Worm (Caenorhabditis elegans) whole organism, young adult: ENCODE data around the gene T26C12.2.

Experiments
- B0019.2 ChIP-seq: fragments of 200-800 bp; sonication (Bioruptor generic); conservative IDR thresholded peaks from 2 replicates; pipeline ENCODE4 v1.3.6; 2022; ENCODE audit warnings: missing genetic modification reagents, missing genetic modification characterization, missing compliant biosample characterization
- B0261.1 ChIP-seq: sonication (generic microtip); optimal IDR thresholded peaks from 2 replicates; lab custom pipeline; 2016; ENCODE audit warnings: mild to moderate bottlenecking, missing genetic modification characterization, moderate library complexity, missing compliant biosample characterization
- D2030.7 ChIP-seq: fragments of 200-800 bp; sonication (Bioruptor generic); IDR thresholded peaks from 2 replicates; pipeline ENCODE4 v1.3.6; 2022; ENCODE audit warnings: missing genetic modification reagents, missing genetic modification characterization, missing compliant biosample characterization
- F37B4.10 ChIP-seq: fragments of 200-800 bp; sonication (Bioruptor generic); IDR thresholded peaks from 2 replicates; pipeline ENCODE4 v1.3.6; 2022; ENCODE audit warnings: missing genetic modification characterization, missing compliant biosample characterization
- F39B2.1 ChIP-seq: fragments of 200-800 bp; sonication (Bioruptor generic); IDR thresholded peaks from 2 replicates; pipeline ENCODE4 v1.3.6; 2022; ENCODE audit warnings: missing genetic modification reagents, missing genetic modification characterization, missing compliant biosample characterization
- F49E8.2 ChIP-seq: sonication (generic microtip); optimal IDR thresholded peaks from 3 replicates; lab custom pipeline; 2017; ENCODE audit warnings: missing genetic modification characterization, mild to moderate bottlenecking, missing compliant biosample characterization, antibody characterized with exemption, moderate library complexity; ENCODE audit not compliant: insufficient read depth
- F52B5.7 ChIP-seq: sonication (generic microtip); optimal IDR thresholded peaks from 2 replicates; lab custom pipeline; 2016; ENCODE audit warnings: mild to moderate bottlenecking, missing genetic modification characterization, missing compliant biosample characterization
- F57A8.1 ChIP-seq: fragments of 200-800 bp; sonication (Bioruptor generic); optimal IDR thresholded peaks from 2 replicates; lab custom pipeline; 2018; ENCODE audit warnings: mild to moderate bottlenecking, missing genetic modification characterization, moderate library complexity, missing compliant biosample characterization
- T07F8.4 ChIP-seq: sonication (generic microtip); optimal IDR thresholded peaks from 2 replicates; lab custom pipeline; 2016; ENCODE audit warnings: mild to moderate bottlenecking, missing genetic modification characterization, moderate library complexity, missing compliant biosample characterization
- T26A5.8 ChIP-seq: sonication (generic microtip); optimal IDR thresholded peaks from 2 replicates; lab custom pipeline; 2016; ENCODE audit warnings: missing genetic modification characterization, missing compliant biosample characterization
- Y67H2A.10 ChIP-seq: fragments of 200-800 bp; sonication (Bioruptor generic); conservative IDR thresholded peaks from 2 replicates; pipeline ENCODE4 v1.3.6; 2022; ENCODE audit warnings: missing genetic modification reagents, missing genetic modification characterization, missing compliant biosample characterization
- Y95B8A.8 ChIP-seq: fragments of 200-800 bp; sonication (Bioruptor generic); IDR thresholded peaks from 2 replicates; pipeline ENCODE4 v1.3.6; 2022; ENCODE audit warnings: missing genetic modification reagents, missing genetic modification characterization, missing compliant biosample characterization
- ZK185.1 ChIP-seq: sonication (generic microtip); optimal IDR thresholded peaks from 2 replicates; lab custom pipeline; 2016; ENCODE audit warnings: mild to moderate bottlenecking, missing genetic modification characterization, missing compliant biosample characterization; ENCODE audit not compliant: poor library complexity, severe bottlenecking
- aptf-2 ChIP-seq: fragments of 200-800 bp; sonication (Bioruptor generic); conservative IDR thresholded peaks from 2 replicates; pipeline ENCODE4 v1.3.6; 2022; ENCODE audit warnings: missing genetic modification reagents, missing genetic modification characterization, missing compliant biosample characterization
- attf-5 ChIP-seq: fragments of 200-800 bp; sonication (Bioruptor generic); optimal IDR thresholded peaks from 2 replicates; lab custom pipeline; 2018; ENCODE audit warnings: mild to moderate bottlenecking, missing genetic modification characterization, missing compliant biosample characterization
- cebp-1 ChIP-seq, 2 experiments: fragments of 200-800 bp in 1 of 2; sonication (Bioruptor generic) in 1 of 2; sonication (generic microtip) in 1 of 2; IDR thresholded peaks in 1 of 2; optimal IDR thresholded peaks in 1 of 2; 2 replicates each; pipeline versions ENCODE4 v1.3.6 to Lab custom; 2017 to 2022; ENCODE audit warnings: missing compliant biosample characterization in 2 of 2, missing genetic modification characterization in 2 of 2, mild to moderate bottlenecking in 1 of 2, missing genetic modification reagents in 1 of 2, moderate library complexity in 1 of 2
- ceh-79 ChIP-seq: sonication (generic microtip); optimal IDR thresholded peaks from 2 replicates; lab custom pipeline; 2017; ENCODE audit warnings: mild to moderate bottlenecking, missing genetic modification characterization, missing compliant biosample characterization
- ceh-91 ChIP-seq: fragments of 200-800 bp; sonication (Bioruptor generic); IDR thresholded peaks from 2 replicates; pipeline ENCODE4 v1.3.6; 2022; ENCODE audit warnings: missing genetic modification reagents, missing genetic modification characterization, missing compliant biosample characterization
- dox-1 ChIP-seq: fragments of 200-800 bp; sonication (Bioruptor generic); IDR thresholded peaks from 2 replicates; pipeline ENCODE4 v1.3.6; 2022; ENCODE audit warnings: missing genetic modification reagents, missing genetic modification characterization, missing compliant biosample characterization
- dpff-1 ChIP-seq: sonication (generic microtip); optimal IDR thresholded peaks from 2 replicates; lab custom pipeline; 2017; ENCODE audit warnings: mild to moderate bottlenecking, missing genetic modification characterization, missing compliant biosample characterization
- egl-44 ChIP-seq: fragments of 200-800 bp; sonication (Bioruptor generic); IDR thresholded peaks from 2 replicates; pipeline ENCODE4 v1.3.6; 2022; ENCODE audit warnings: missing genetic modification reagents, missing genetic modification characterization, missing compliant biosample characterization
- fkh-3 ChIP-seq: sonication (generic microtip); optimal IDR thresholded peaks from 2 replicates; lab custom pipeline; 2016; ENCODE audit warnings: mild to moderate bottlenecking, missing genetic modification characterization, missing compliant biosample characterization
- him-1 ChIP-seq: sonication (generic microtip); optimal IDR thresholded peaks from 2 replicates; lab custom pipeline; 2016; ENCODE audit warnings: missing genotype, missing genetic modification reagents, missing genetic modification characterization, missing compliant biosample characterization
- hmg-1.2 ChIP-seq: fragments of 200-800 bp; sonication (Bioruptor generic); IDR thresholded peaks from 2 replicates; pipeline ENCODE4 v1.3.6; 2022; ENCODE audit warnings: missing genetic modification reagents, missing genetic modification characterization, missing compliant biosample characterization
- hrde-1 ChIP-seq: sonication (generic microtip); optimal IDR thresholded peaks from 2 replicates; lab custom pipeline; 2016; ENCODE audit warnings: missing genetic modification characterization, mild to moderate bottlenecking, missing compliant biosample characterization, moderate library complexity, missing genotype, missing genetic modification reagents, borderline replicate concordance
- let-526 ChIP-seq: fragments of 200-800 bp; sonication (Bioruptor generic); IDR thresholded peaks from 2 replicates; pipeline ENCODE4 v1.3.6; 2022; ENCODE audit warnings: missing genetic modification reagents, missing genetic modification characterization, missing compliant biosample characterization
- mel-28 ChIP-seq: sonication (generic microtip); optimal IDR thresholded peaks from 2 replicates; lab custom pipeline; 2016; ENCODE audit warnings: borderline replicate concordance, mild to moderate bottlenecking, missing genetic modification characterization, missing compliant biosample characterization
- mxl-1 ChIP-seq: sonication (generic microtip); optimal IDR thresholded peaks from 2 replicates; lab custom pipeline; 2016; ENCODE audit warnings: missing genetic modification characterization, missing compliant biosample characterization
- nfya-2 ChIP-seq: fragments of 200-800 bp; sonication (Bioruptor generic); IDR thresholded peaks from 2 replicates; pipeline ENCODE4 v1.3.6; 2022; ENCODE audit warnings: missing genetic modification reagents, missing genetic modification characterization, missing compliant biosample characterization
- nhr-120 ChIP-seq: fragments of 200-800 bp; sonication (Bioruptor generic); IDR thresholded peaks from 2 replicates; pipeline ENCODE4 v1.3.6; 2022; ENCODE audit warnings: missing genetic modification characterization, missing compliant biosample characterization
- rec-8 ChIP-seq, 2 experiments: sonication (generic microtip); optimal IDR thresholded peaks; 2 replicates each; lab custom pipeline; 2016; ENCODE audit warnings: mild to moderate bottlenecking in 2 of 2, missing genetic modification characterization in 2 of 2, missing genetic modification reagents in 2 of 2, missing genotype in 2 of 2, missing biosample characterization in 1 of 2, missing compliant biosample characterization in 1 of 2, moderate library complexity in 1 of 2
- repo-1 ChIP-seq: sonication (generic microtip); optimal IDR thresholded peaks from 2 replicates; lab custom pipeline; 2017; ENCODE audit warnings: mild to moderate bottlenecking, missing genetic modification characterization, missing compliant biosample characterization
- snpc-1.1 ChIP-seq: sonication (generic microtip); optimal IDR thresholded peaks from 2 replicates; lab custom pipeline; 2017; ENCODE audit warnings: missing genetic modification characterization, mild to moderate bottlenecking, missing compliant biosample characterization, antibody characterized with exemption, moderate library complexity, missing genotype, missing genetic modification reagents; ENCODE audit not compliant: insufficient read depth
- snpc-1.3 ChIP-seq: sonication (generic microtip); optimal IDR thresholded peaks from 2 replicates; lab custom pipeline; 2017; ENCODE audit warnings: missing genetic modification characterization, mild to moderate bottlenecking, missing compliant biosample characterization, antibody characterized with exemption, moderate library complexity, missing genotype, missing genetic modification reagents; ENCODE audit not compliant: insufficient read depth
- snpc-3.4 ChIP-seq: sonication (generic microtip); optimal IDR thresholded peaks from 2 replicates; lab custom pipeline; 2017; ENCODE audit warnings: missing genetic modification characterization, mild to moderate bottlenecking, missing compliant biosample characterization, antibody characterized with exemption, moderate library complexity, missing genotype, missing genetic modification reagents
- sptf-2 ChIP-seq: fragments of 200-800 bp; sonication (Bioruptor generic); optimal IDR thresholded peaks from 2 replicates; lab custom pipeline; 2018; ENCODE audit warnings: mild to moderate bottlenecking, missing genetic modification characterization, missing compliant biosample characterization
- tbx-9 ChIP-seq: sonication (generic microtip); optimal IDR thresholded peaks from 2 replicates; lab custom pipeline; 2016; ENCODE audit warnings: borderline replicate concordance, missing genetic modification characterization, inconsistent platforms, missing compliant biosample characterization
- tlf-1 ChIP-seq: fragments of 200-800 bp; sonication (Bioruptor generic); optimal IDR thresholded peaks from 2 replicates; lab custom pipeline; 2018; ENCODE audit warnings: mild to moderate bottlenecking, missing genetic modification characterization, missing compliant biosample characterization
- xnd-1 ChIP-seq: sonication (generic microtip); optimal IDR thresholded peaks from 2 replicates; lab custom pipeline; 2016; ENCODE audit warnings: missing genotype, missing genetic modification reagents, missing genetic modification characterization, missing compliant biosample characterization
- zim-3 ChIP-seq: sonication (generic microtip); optimal IDR thresholded peaks from 2 replicates; lab custom pipeline; 2017; ENCODE audit warnings: mild to moderate bottlenecking, missing genetic modification characterization, moderate library complexity, missing compliant biosample characterization
- ztf-18 ChIP-seq: sonication (generic microtip); optimal IDR thresholded peaks from 2 replicates; lab custom pipeline; 2016; ENCODE audit warnings: missing genotype, mild to moderate bottlenecking, missing genetic modification characterization, missing compliant biosample characterization
- ztf-26 ChIP-seq: sonication (generic microtip); optimal IDR thresholded peaks from 2 replicates; lab custom pipeline; 2017; ENCODE audit warnings: missing genetic modification characterization, missing compliant biosample characterization
- ztf-28 ChIP-seq: fragments of 200-800 bp; sonication (Bioruptor generic); IDR thresholded peaks from 2 replicates; pipeline ENCODE4 v1.3.6; 2022; ENCODE audit warnings: missing genetic modification reagents, missing genetic modification characterization, missing compliant biosample characterization

Gene T26C12.2

ce11 chrIV:3298300-3298699 is 32.7 kb upstream of the T26C12.2 start, which contains the start of gene W08E12.6:
TSS of gene W08E12.6 (plus strand) at chrIV:3298600.
- TF ChIP-seq ceh-91 (GFP tag; lab: Robert Waterston, UW) (no peak), rec-8 (tag; optimal IDR thresholded peaks at IDR 0.05; lab: Kevin White, UChicago) (no peak), sptf-2 (no peak), fkh-3 (tag; lab: Kevin White, UChicago) (no peak), nfya-2 (GFP tag; lab: Robert Waterston, UW) (no peak), F39B2.1 (GFP tag; lab: Robert Waterston, UW) (no peak), F57A8.1 (GFP tag; lab: Kevin White, UChicago) (no peak), egl-44 (no peak), D2030.7 (GFP tag; lab: Robert Waterston, UW) (no peak), ztf-28 (GFP tag; lab: Robert Waterston, UW) (no peak), tbx-9 (no peak), T07F8.4 (no peak)

ce11 chrIV:3296578-3297549 is 31.3 kb upstream of the T26C12.2 start:
- TF ChIP-seq tlf-1 (GFP tag; lab: Kevin White, UChicago) (peak; percentile 45), ZK185.1 (tag; lab: Kevin White, UChicago) (no peak), mxl-1 (tag; lab: Kevin White, UChicago) (peak; percentile 48), ztf-18 (tag; lab: Kevin White, UChicago) (no peak), dpff-1 (tag; lab: Kevin White, UChicago) (no peak), snpc-1.1 (tag; lab: Kevin White, UChicago) (no peak), snpc-1.3 (peak; percentile 40), F57A8.1 (GFP tag; lab: Kevin White, UChicago) (no peak), zim-3 (peak; percentile 45), repo-1 (tag; lab: Kevin White, UChicago) (peak; percentile 37), B0261.1 (tag; lab: Kevin White, UChicago) (no peak), cebp-1 (GFP tag; IDR thresholded peaks at IDR 0.05; lab: Robert Waterston, UW) (no peak), cebp-1 (tag; optimal IDR thresholded peaks at IDR 0.05; lab: Kevin White, UChicago) (peak; percentile 36), xnd-1 (peak; percentile 46), aptf-2 (GFP tag; lab: Robert Waterston, UW) (no peak), ztf-26 (no peak), ceh-79 (tag; lab: Kevin White, UChicago) (peak; percentile 62), attf-5 (peak; percentile 22), dox-1 (GFP tag; lab: Robert Waterston, UW) (no peak), F37B4.10 (GFP tag; lab: Robert Waterston, UW) (no peak), B0019.2 (GFP tag; lab: Robert Waterston, UW) (no peak), him-1 (tag; lab: Kevin White, UChicago) (no peak), Y67H2A.10 (GFP tag; lab: Robert Waterston, UW) (no peak), tbx-9 (peak; percentile 41), hrde-1 (tag; lab: Kevin White, UChicago) (peak; percentile 60), hmg-1.2 (no peak; the same call in 1 of the 2 replicates), rec-8 (tag; optimal IDR thresholded peaks at IDR 0.05; lab: Kevin White, UChicago) (no peak), F52B5.7 (tag; lab: Kevin White, UChicago) (peak; percentile 47), let-526 (no peak), nhr-120 (no peak), Y95B8A.8 (GFP tag; lab: Robert Waterston, UW) (no peak), T26A5.8 (tag; lab: Kevin White, UChicago) (peak; percentile 63), mel-28 (tag; lab: Kevin White, UChicago) (no peak), snpc-3.4 (tag; lab: Kevin White, UChicago) (peak; percentile 4), F49E8.2 (peak; percentile 83)
